Worm (Caenorhabditis elegans): ENCODE data around the gene cdkr-3.

cdkr-3 gene

DNA sequence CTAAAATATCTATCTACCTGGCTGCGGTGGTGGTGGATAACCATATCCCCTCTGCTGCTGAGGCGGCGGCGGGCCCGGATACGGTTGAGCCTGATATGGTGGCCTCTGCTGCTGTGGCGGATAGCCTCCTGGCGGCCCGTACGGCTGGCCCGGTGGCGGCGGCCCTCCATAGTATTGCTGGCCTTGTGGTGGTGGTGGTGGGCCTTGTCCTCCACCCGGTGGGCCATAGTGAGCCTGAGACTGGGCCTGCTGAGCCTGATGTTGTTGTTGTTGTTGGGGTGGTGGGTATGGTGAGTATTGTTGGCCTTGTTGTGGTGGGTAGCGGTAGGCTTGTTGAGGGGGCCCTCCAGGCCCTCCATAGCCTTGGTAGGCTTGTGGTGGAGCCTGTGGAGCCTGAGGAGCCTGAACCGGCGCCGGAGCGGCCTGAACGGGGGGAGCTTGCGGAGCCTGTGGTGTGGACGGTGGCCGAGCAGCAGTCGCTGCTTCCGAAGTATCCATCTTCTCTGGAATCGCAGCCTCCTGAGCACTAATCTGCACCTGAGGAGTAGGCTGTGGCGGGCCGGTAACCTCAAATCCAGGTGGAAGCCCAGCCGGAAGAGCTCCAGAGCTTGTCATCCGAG is 28.6 kb upstream of the cdkr-3 start:
- TF ChIP-seq B0310.2 (tag; optimal IDR thresholded peaks at IDR 0.05): no peak
- 0 out of 2 replicates have a peak, but pooled peaks have one; percentile 30 for TF ChIP-seq pes-1 (GFP tag; IDR thresholded peaks at IDR 0.05)

DNA sequence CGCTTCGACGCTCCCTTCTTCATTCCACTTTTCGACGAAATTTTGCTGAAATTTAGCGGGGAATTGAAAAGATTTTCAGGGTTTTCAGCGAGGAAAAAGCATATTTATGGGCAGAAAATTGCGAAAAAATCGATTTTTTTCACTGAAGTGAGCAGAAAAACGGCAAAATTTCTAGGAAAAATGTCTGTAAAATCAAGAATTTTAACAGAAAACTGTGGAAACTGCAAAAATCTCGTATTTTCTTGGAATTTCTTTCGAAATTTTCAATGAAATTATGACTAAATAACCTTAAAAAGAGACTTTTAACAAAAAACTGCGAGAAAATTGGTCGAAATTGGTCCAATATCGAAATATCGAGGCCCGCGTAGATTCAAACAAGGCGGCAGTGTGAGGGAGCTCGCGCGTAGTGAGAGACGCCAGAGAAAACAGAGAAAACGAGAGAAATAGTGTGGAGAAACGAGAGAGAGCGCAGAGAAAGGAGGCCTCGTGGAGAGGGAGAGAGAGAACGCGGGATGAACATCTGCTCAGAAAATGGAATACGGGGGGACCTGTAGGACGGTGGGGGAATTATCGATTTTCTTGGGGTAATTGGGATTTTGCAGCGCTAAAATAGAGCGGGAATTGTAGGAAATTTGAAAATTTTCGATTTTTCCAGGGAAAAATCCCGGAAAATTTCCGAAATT is 20.3 kb upstream of the cdkr-3 start, which contains the start of gene swsn-1:
Gene swsn-1 (minus strand): TSS at position 51 of the 683 bp plus-strand sequence.
- no peak for TF ChIP-seq tbx-37 (GFP tag; conservative IDR thresholded peaks at IDR 0.05)
- TF ChIP-seq ets-7 (tag; optimal IDR thresholded peaks at IDR 0.05): no peak
- no peak for TF ChIP-seq B0310.2 (tag; optimal IDR thresholded peaks at IDR 0.05)
- no peak for TF ChIP-seq ama-1 (optimal IDR thresholded peaks at IDR 0.05)
- TF ChIP-seq ceh-13 (GFP tag; optimal IDR thresholded peaks at IDR 0.05): no peak
- no peak for TF ChIP-seq ceh-36 (tag; optimal IDR thresholded peaks at IDR 0.05)
- no peak for TF ChIP-seq tbx-11 (GFP tag; IDR thresholded peaks at IDR 0.05)
- TF ChIP-seq scrt-1 (GFP tag; IDR thresholded peaks at IDR 0.05): no peak
- no peak for TF ChIP-seq sea-1 (GFP tag; conservative IDR thresholded peaks at IDR 0.05)
- no peak for TF ChIP-seq flt-1 (GFP tag; IDR thresholded peaks at IDR 0.05)
- TF ChIP-seq hmg-4 (GFP tag; optimal IDR thresholded peaks at IDR 0.05): no peak
- no peak for TF ChIP-seq hmbx-1 (tag; optimal IDR thresholded peaks at IDR 0.05)
- TF ChIP-seq hnd-1 (tag; optimal IDR thresholded peaks at IDR 0.05): no peak
- TF ChIP-seq aly-1 (tag; optimal IDR thresholded peaks at IDR 0.05): no peak
- TF ChIP-seq pes-1 (GFP tag; IDR thresholded peaks at IDR 0.05): no peak
- no peak for TF ChIP-seq tra-4 (tag; optimal IDR thresholded peaks at IDR 0.05)
- no peak for TF ChIP-seq F13C5.2 (tag; optimal IDR thresholded peaks at IDR 0.05)

- TF ChIP-seq pes-1 (GFP tag; IDR thresholded peaks at IDR 0.05) (0 out of 2 replicates have a peak, but pooled peaks have one; percentile 34), tra-4 (tag; optimal IDR thresholded peaks at IDR 0.05) (no peak)
These were observed 2.9 kb upstream of the cdkr-3 start, which contains the start of gene mdt-17 for ce11 chrV:20266992-20267391. mdt-17 (minus strand) TSS chrV:20267247.

DNA sequence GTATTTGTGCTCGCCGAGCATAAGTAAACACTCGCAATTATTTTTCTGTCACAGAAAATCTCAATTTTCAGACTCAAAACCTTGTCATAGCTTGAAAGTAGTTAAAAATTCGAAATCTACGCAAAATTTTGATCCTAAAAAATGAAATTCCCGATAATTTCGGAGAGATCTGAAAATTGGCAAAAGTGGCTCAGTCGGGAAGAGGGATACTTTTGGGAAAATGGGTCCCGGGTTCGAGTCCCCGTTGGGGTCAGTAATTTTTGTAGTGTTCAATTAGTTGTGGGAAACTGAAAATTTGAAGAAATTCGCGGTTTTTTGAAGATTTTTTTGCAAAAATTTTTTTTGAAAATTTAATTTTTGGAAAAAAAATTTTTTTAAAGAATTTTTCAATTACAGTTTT is 7.0 kb downstream of the cdkr-3 start:
- no peak for TF ChIP-seq pes-1 (GFP tag; IDR thresholded peaks at IDR 0.05)
- no peak for TF ChIP-seq hmbx-1 (tag; optimal IDR thresholded peaks at IDR 0.05)
- no peak for TF ChIP-seq ets-7 (tag; optimal IDR thresholded peaks at IDR 0.05)
- TF ChIP-seq hmg-4 (GFP tag; optimal IDR thresholded peaks at IDR 0.05): no peak
- TF ChIP-seq F13C5.2 (tag; optimal IDR thresholded peaks at IDR 0.05): no peak
- no peak for TF ChIP-seq hnd-1 (tag; optimal IDR thresholded peaks at IDR 0.05)
- TF ChIP-seq tra-4 (tag; optimal IDR thresholded peaks at IDR 0.05): no peak
- TF ChIP-seq ama-1 (optimal IDR thresholded peaks at IDR 0.05): no peak
- TF ChIP-seq sea-1 (GFP tag; conservative IDR thresholded peaks at IDR 0.05): no peak
- TF ChIP-seq ceh-36 (tag; optimal IDR thresholded peaks at IDR 0.05): no peak
- no peak for TF ChIP-seq flt-1 (GFP tag; IDR thresholded peaks at IDR 0.05)
- TF ChIP-seq ceh-13 (GFP tag; optimal IDR thresholded peaks at IDR 0.05): no peak

ce11 chrV:20279309-20279708 is 9.4 kb downstream of the cdkr-3 start:
- TF ChIP-seq ama-1 (optimal IDR thresholded peaks at IDR 0.05): no peak
- TF ChIP-seq tra-4 (tag; optimal IDR thresholded peaks at IDR 0.05): no peak
- no peak for TF ChIP-seq hmbx-1 (tag; optimal IDR thresholded peaks at IDR 0.05)
- no peak for TF ChIP-seq hnd-1 (tag; optimal IDR thresholded peaks at IDR 0.05)
- no peak for TF ChIP-seq scrt-1 (GFP tag; IDR thresholded peaks at IDR 0.05)
- TF ChIP-seq sea-1 (GFP tag; conservative IDR thresholded peaks at IDR 0.05): no peak
- TF ChIP-seq F13C5.2 (tag; optimal IDR thresholded peaks at IDR 0.05): no peak
- no peak for TF ChIP-seq flt-1 (GFP tag; IDR thresholded peaks at IDR 0.05)
- TF ChIP-seq ceh-36 (tag; optimal IDR thresholded peaks at IDR 0.05): no peak
- no peak for TF ChIP-seq ceh-13 (GFP tag; optimal IDR thresholded peaks at IDR 0.05)
- TF ChIP-seq hmg-4 (GFP tag; optimal IDR thresholded peaks at IDR 0.05): no peak
- no peak for TF ChIP-seq ets-7 (tag; optimal IDR thresholded peaks at IDR 0.05)
- no peak for TF ChIP-seq pes-1 (GFP tag; IDR thresholded peaks at IDR 0.05)
- TF ChIP-seq tbx-37 (GFP tag; conservative IDR thresholded peaks at IDR 0.05): no peak

ce11 chrV:20279811-20280317 is 10.0 kb downstream of the cdkr-3 start, which contains the start of gene pqn-94:
pqn-94 (minus strand) TSS chrV:20279861.
- TF ChIP-seq tbx-11 (GFP tag; IDR thresholded peaks at IDR 0.05) (no peak), flt-1 (GFP tag; IDR thresholded peaks at IDR 0.05) (no peak), scrt-1 (GFP tag; IDR thresholded peaks at IDR 0.05) (no peak), hmbx-1 (tag; optimal IDR thresholded peaks at IDR 0.05) (no peak)

- TF ChIP-seq ama-1 (optimal IDR thresholded peaks at IDR 0.05) (no peak), sea-1 (GFP tag; conservative IDR thresholded peaks at IDR 0.05) (no peak), hnd-1 (tag; optimal IDR thresholded peaks at IDR 0.05) (no peak), scrt-1 (GFP tag; IDR thresholded peaks at IDR 0.05) (no peak), hmg-4 (GFP tag; optimal IDR thresholded peaks at IDR 0.05) (no peak), ets-7 (tag; optimal IDR thresholded peaks at IDR 0.05) (no peak), B0310.2 (tag; optimal IDR thresholded peaks at IDR 0.05) (no peak), ceh-36 (tag; optimal IDR thresholded peaks at IDR 0.05) (no peak), tra-4 (tag; optimal IDR thresholded peaks at IDR 0.05) (no peak), F13C5.2 (tag; optimal IDR thresholded peaks at IDR 0.05) (no peak), tbx-11 (GFP tag; IDR thresholded peaks at IDR 0.05) (no peak), aly-1 (tag; optimal IDR thresholded peaks at IDR 0.05) (no peak), hmbx-1 (tag; optimal IDR thresholded peaks at IDR 0.05) (no peak), flt-1 (GFP tag; IDR thresholded peaks at IDR 0.05) (no peak), tbx-37 (GFP tag; conservative IDR thresholded peaks at IDR 0.05) (no peak), ceh-13 (GFP tag; optimal IDR thresholded peaks at IDR 0.05) (no peak), pes-1 (GFP tag; IDR thresholded peaks at IDR 0.05) (no peak)
These were observed 12.9 kb downstream of the cdkr-3 start for ce11 chrV:20282827-20283226.
